Worm (Caenorhabditis elegans): ENCODE results near the gene Y7A5A.10.

ce11 chrX:15794977-15795376 is at the start of gene Y7A5A.10:
- TF ChIP-seq lsy-2 (tag; optimal IDR thresholded peaks at IDR 0.05) (no peak), ztf-11 (tag; optimal IDR thresholded peaks at IDR 0.05) (no peak), snpc-4 (tag; optimal IDR thresholded peaks at IDR 0.05) (no peak), ama-1 (optimal IDR thresholded peaks at IDR 0.05) (no peak), mdl-1 (tag; optimal IDR thresholded peaks at IDR 0.05) (no peak), nhr-11 (tag; optimal IDR thresholded peaks at IDR 0.05) (no peak), unc-39 (tag; optimal IDR thresholded peaks at IDR 0.05) (no peak), elt-3 (tag; optimal IDR thresholded peaks at IDR 0.05) (no peak), elt-1 (tag; optimal IDR thresholded peaks at IDR 0.05) (no peak), fos-1 (tag; optimal IDR thresholded peaks at IDR 0.05) (no peak), lin-13 (GFP tag; optimal IDR thresholded peaks at IDR 0.05) (no peak), blmp-1 (tag; optimal IDR thresholded peaks at IDR 0.05; ENCODE audit: insufficient read depth) (no peak)

All from whole organism, L2 larva.